Worm (Caenorhabditis elegans) whole organism, L4 larva: ENCODE results near the gene sdz-15.
A peak's percentile ranks its signal among the peaks of the same experiment; 100 is the strongest.

ENCODE experiments used
- F10B5.3 ChIP-seq: sonication (generic microtip); optimal IDR thresholded peaks from 2 replicates; lab custom pipeline; 2016; ENCODE audit warnings: mild to moderate bottlenecking, missing genetic modification characterization, missing compliant biosample characterization
- T20F7.1 ChIP-seq: fragments of 200-800 bp; sonication (Bioruptor generic); optimal IDR thresholded peaks from 2 replicates; lab custom pipeline; 2018; ENCODE audit warnings: mild to moderate bottlenecking, missing genetic modification characterization, missing compliant biosample characterization
- Y105C5A.15 ChIP-seq: fragments of 200-800 bp; sonication (Bioruptor generic); IDR thresholded peaks from 2 replicates; pipeline ENCODE4 v1.3.6; 2022; ENCODE audit warnings: missing genetic modification characterization, missing compliant biosample characterization
- Y5F2A.4 ChIP-seq: fragments of 200-800 bp; sonication (Bioruptor generic); optimal IDR thresholded peaks from 2 replicates; lab custom pipeline; 2018; ENCODE audit warnings: mild to moderate bottlenecking, missing genetic modification characterization, missing compliant biosample characterization
- ZK337.2 ChIP-seq: fragments of 200-800 bp; sonication (Bioruptor generic); IDR thresholded peaks from 2 replicates; pipeline ENCODE4 v1.3.6; 2022; ENCODE audit warnings: missing genetic modification reagents, missing genetic modification characterization, missing compliant biosample characterization
- aha-1 ChIP-seq: fragments of 150-350 bp; peaks from one replicate; lab custom pipeline; 2014; ENCODE audit warnings: missing biosample characterization, missing genetic modification characterization
- ama-1 ChIP-seq: fragments of 150-350 bp; optimal IDR thresholded peaks from 2 replicates; lab custom pipeline; 2014; ENCODE audit warnings: inconsistent platforms, mixed read lengths
- attf-4 ChIP-seq: sonication (generic microtip); optimal IDR thresholded peaks from 3 replicates; lab custom pipeline; 2017; ENCODE audit warnings: missing biosample characterization, missing genetic modification characterization
- ceh-28 ChIP-seq: fragments of 150-350 bp; optimal IDR thresholded peaks from 2 replicates; lab custom pipeline; 2014; ENCODE audit warnings: missing biosample characterization, missing genetic modification reagents, missing genetic modification characterization
- ceh-44 ChIP-seq: fragments of 200-800 bp; sonication (Bioruptor generic); IDR thresholded peaks from 2 replicates; pipeline ENCODE4 v1.3.6; 2022; ENCODE audit warnings: missing genetic modification reagents, missing genetic modification characterization, missing compliant biosample characterization
- ceh-62 ChIP-seq: sonication (generic microtip); optimal IDR thresholded peaks from 2 replicates; lab custom pipeline; 2017; ENCODE audit warnings: missing biosample characterization, missing genetic modification characterization
- ceh-82 ChIP-seq: sonication (generic microtip); optimal IDR thresholded peaks from 2 replicates; lab custom pipeline; 2017; ENCODE audit warnings: missing biosample characterization, missing genetic modification characterization
- daf-16 ChIP-seq, 3 experiments: sonication (generic microtip); optimal IDR thresholded peaks; 2 replicates each; lab custom pipeline; 2016 to 2017; ENCODE audit warnings: missing genetic modification characterization in 3 of 3, missing genetic modification reagents in 3 of 3, mild to moderate bottlenecking in 2 of 3, missing compliant biosample characterization in 2 of 3, missing biosample characterization in 1 of 3, moderate library complexity in 1 of 3
- daf-8 ChIP-seq: fragments of 200-800 bp; sonication (Bioruptor generic); IDR thresholded peaks from 2 replicates; pipeline ENCODE4 v1.3.6; 2022; ENCODE audit warnings: missing genetic modification characterization, missing compliant biosample characterization
- dmd-8 ChIP-seq: fragments of 200-800 bp; sonication (Bioruptor generic); IDR thresholded peaks from 2 replicates; pipeline ENCODE4 v1.3.6; 2022; ENCODE audit warnings: missing genetic modification characterization, missing compliant biosample characterization
- dmd-9 ChIP-seq: fragments of 200-800 bp; sonication (Bioruptor generic); IDR thresholded peaks from 2 replicates; pipeline ENCODE4 v1.3.6; 2022; ENCODE audit warnings: missing genetic modification reagents, missing genetic modification characterization, missing compliant biosample characterization
- egl-27 ChIP-seq: sonication (generic microtip); optimal IDR thresholded peaks from 3 replicates; lab custom pipeline; 2017; ENCODE audit warnings: missing biosample characterization, missing genetic modification reagents, missing genetic modification characterization
- hlh-11 ChIP-seq: fragments of 200-800 bp; sonication (Bioruptor generic); optimal IDR thresholded peaks from 2 replicates; lab custom pipeline; 2018; ENCODE audit warnings: mild to moderate bottlenecking, missing genetic modification characterization, missing compliant biosample characterization
- jun-1 ChIP-seq: fragments of 150-350 bp; optimal IDR thresholded peaks from 2 replicates; lab custom pipeline; 2014; ENCODE audit warnings: missing biosample characterization, missing genetic modification reagents, missing genetic modification characterization
- lin-15B ChIP-seq: fragments of 150-350 bp; sonication (generic microtip); optimal IDR thresholded peaks from 3 replicates; lab custom pipeline; 2014; ENCODE audit warnings: missing biosample characterization, missing genetic modification characterization
- lin-38 ChIP-seq: fragments of 200-800 bp; sonication (Bioruptor generic); IDR thresholded peaks from 2 replicates; pipeline ENCODE4 v1.3.6; 2022; ENCODE audit warnings: missing genetic modification reagents, missing genetic modification characterization, missing compliant biosample characterization
- lin-39 ChIP-seq: fragments of 150-350 bp; optimal IDR thresholded peaks from 2 replicates; lab custom pipeline; 2014; ENCODE audit warnings: missing biosample characterization, missing genetic modification reagents, missing genetic modification characterization
- lir-3 ChIP-seq: sonication (generic microtip); optimal IDR thresholded peaks from 2 replicates; lab custom pipeline; 2016; ENCODE audit warnings: mild to moderate bottlenecking, missing genetic modification characterization, missing compliant biosample characterization
- lsy-2 ChIP-seq, 2 experiments: fragments of 150-350 bp in 1 of 2; sonication (generic microtip) in 1 of 2; optimal IDR thresholded peaks; 2 replicates each; lab custom pipeline; 2014 to 2017; ENCODE audit warnings: missing biosample characterization in 2 of 2, missing genetic modification characterization in 2 of 2
- madf-5 ChIP-seq, 2 experiments: fragments of 200-800 bp; sonication (Bioruptor generic); IDR thresholded peaks; 2 replicates each; pipeline ENCODE4 v1.3.6; 2022; ENCODE audit warnings: missing compliant biosample characterization in 2 of 2, missing genetic modification characterization in 2 of 2
- madf-9 ChIP-seq: fragments of 200-800 bp; sonication (Bioruptor generic); conservative IDR thresholded peaks from 2 replicates; pipeline ENCODE4 v1.3.6; 2022; ENCODE audit warnings: missing genetic modification reagents, missing genetic modification characterization, missing compliant biosample characterization
- mdl-1 ChIP-seq, 2 experiments: fragments of 150-350 bp in 1 of 2; sonication (generic microtip) in 1 of 2; optimal IDR thresholded peaks; 2 replicates each; lab custom pipeline; 2014 to 2017; ENCODE audit warnings: missing biosample characterization in 2 of 2, missing genetic modification characterization in 2 of 2
- mdt-29 ChIP-seq: fragments of 200-800 bp; sonication (Bioruptor generic); IDR thresholded peaks from 2 replicates; pipeline ENCODE4 v1.3.6; 2022; ENCODE audit warnings: missing genetic modification reagents, missing genetic modification characterization, missing compliant biosample characterization
- mep-1 ChIP-seq: fragments of 150-350 bp; sonication (generic microtip); optimal IDR thresholded peaks from 3 replicates; lab custom pipeline; 2014; ENCODE audit warnings: missing biosample characterization, missing genetic modification characterization
- nhr-10 ChIP-seq: fragments of 150-350 bp; optimal IDR thresholded peaks from 2 replicates; lab custom pipeline; 2014; ENCODE audit warnings: missing biosample characterization, missing genetic modification characterization
- nhr-111 ChIP-seq: fragments of 200-800 bp; sonication (Bioruptor generic); optimal IDR thresholded peaks from 2 replicates; lab custom pipeline; 2018; ENCODE audit warnings: mild to moderate bottlenecking, missing genetic modification characterization, missing compliant biosample characterization
- nhr-237 ChIP-seq: sonication (generic microtip); optimal IDR thresholded peaks from 2 replicates; lab custom pipeline; 2017; ENCODE audit warnings: missing biosample characterization, missing genetic modification characterization
- nhr-41 ChIP-seq: fragments of 200-800 bp; sonication (Bioruptor generic); IDR thresholded peaks from 2 replicates; pipeline ENCODE4 v1.3.6; 2022; ENCODE audit warnings: missing genetic modification reagents, missing genetic modification characterization, missing compliant biosample characterization
- nhr-77 ChIP-seq: fragments of 150-350 bp; optimal IDR thresholded peaks from 2 replicates; lab custom pipeline; 2014; ENCODE audit warnings: missing biosample characterization, missing genetic modification characterization
- pha-4 ChIP-seq, 2 experiments: fragments of 150-350 bp in 1 of 2; fragments of 200-800 bp in 1 of 2; sonication (Bioruptor generic) in 1 of 2; IDR thresholded peaks in 1 of 2; optimal IDR thresholded peaks in 1 of 2; 2 replicates each; pipeline versions ENCODE4 v1.3.6 to Lab custom; 2014 to 2022; ENCODE audit warnings: missing genetic modification characterization in 2 of 2, missing genetic modification reagents in 2 of 2, missing biosample characterization in 1 of 2, missing compliant biosample characterization in 1 of 2
- php-3 ChIP-seq: fragments of 200-800 bp; sonication (Bioruptor generic); IDR thresholded peaks from 2 replicates; pipeline ENCODE4 v1.3.6; 2022; ENCODE audit warnings: missing genetic modification reagents, missing genetic modification characterization, missing compliant biosample characterization
- pqm-1 ChIP-seq: sonication (generic microtip); optimal IDR thresholded peaks from 2 replicates; lab custom pipeline; 2017; ENCODE audit warnings: missing biosample characterization, missing genetic modification characterization
- set-16 ChIP-seq: fragments of 200-800 bp; sonication (Bioruptor generic); IDR thresholded peaks from 2 replicates; pipeline ENCODE4 v1.3.6; 2022; ENCODE audit warnings: missing genetic modification reagents, missing genetic modification characterization, missing compliant biosample characterization
- snpc-1.2 ChIP-seq: fragments of 200-800 bp; sonication (Bioruptor generic); IDR thresholded peaks from 2 replicates; pipeline ENCODE4 v1.3.6; 2022; ENCODE audit warnings: missing genetic modification reagents, missing genetic modification characterization, missing compliant biosample characterization
- snpc-4 ChIP-seq: fragments of 150-350 bp; optimal IDR thresholded peaks from 2 replicates; lab custom pipeline; 2014; ENCODE audit warnings: missing biosample characterization, missing genetic modification characterization
- spr-1 ChIP-seq: sonication (generic microtip); optimal IDR thresholded peaks from 2 replicates; lab custom pipeline; 2016; ENCODE audit warnings: mild to moderate bottlenecking, missing genetic modification characterization, missing compliant biosample characterization
- unc-130 ChIP-seq: sonication (generic microtip); optimal IDR thresholded peaks from 2 replicates; lab custom pipeline; 2016; ENCODE audit warnings: missing genetic modification reagents, missing genetic modification characterization, missing compliant biosample characterization
- unc-62 ChIP-seq, 3 experiments: fragments of 150-350 bp in 1 of 3; sonication (generic microtip); optimal IDR thresholded peaks in 2 of 3; peaks in 1 of 3; 1 replicate in 1 of 3; 2 replicates in 2 of 3; lab custom pipeline; 2014 to 2017; ENCODE audit warnings: missing biosample characterization in 3 of 3, missing genetic modification characterization in 3 of 3, missing genetic modification reagents in 3 of 3, missing genotype in 1 of 3
- vab-7 ChIP-seq: fragments of 200-800 bp; sonication (Bioruptor generic); IDR thresholded peaks from 2 replicates; pipeline ENCODE4 v1.3.6; 2022; ENCODE audit warnings: missing genetic modification reagents, missing genetic modification characterization, missing compliant biosample characterization
- zag-1 ChIP-seq: fragments of 150-350 bp; optimal IDR thresholded peaks from 2 replicates; lab custom pipeline; 2014; ENCODE audit warnings: missing biosample characterization, missing genetic modification characterization
- zfp-2 ChIP-seq: sonication (generic microtip); optimal IDR thresholded peaks from 2 replicates; lab custom pipeline; 2016; ENCODE audit warnings: mild to moderate bottlenecking, missing genetic modification characterization, missing compliant biosample characterization
- ztf-11 ChIP-seq: fragments of 150-350 bp; optimal IDR thresholded peaks from 2 replicates; lab custom pipeline; 2014; ENCODE audit warnings: missing biosample characterization, missing genetic modification characterization
- ztf-7 ChIP-seq: fragments of 150-350 bp; optimal IDR thresholded peaks from 2 replicates; lab custom pipeline; 2014; ENCODE audit warnings: missing biosample characterization, missing genetic modification characterization

sdz-15 gene

ce11 chrIII:6464113-6464571 is 34.1 kb upstream of the sdz-15 start (continued):
- peak; percentile 77 for TF ChIP-seq snpc-1.2 (GFP tag; lab: Robert Waterston, UW)
- TF ChIP-seq ceh-44 (GFP tag; lab: Robert Waterston, UW): no peak
- TF ChIP-seq unc-130 (GFP tag; lab: Kevin White, UChicago): peak; percentile 7
- no peak for TF ChIP-seq egl-27 (tag; lab: Kevin White, UChicago)
- no peak for TF ChIP-seq nhr-111 (GFP tag; lab: Kevin White, UChicago)
- peak; percentile 100 for TF ChIP-seq set-16
- peak; percentile 85 for TF ChIP-seq nhr-77 (tag; lab: Kevin White, UChicago)
- no peak for TF ChIP-seq zag-1 (tag; lab: Kevin White, UChicago)
- TF ChIP-seq Y5F2A.4 (GFP tag; lab: Kevin White, UChicago): peak; percentile 46
- peak; percentile 95 for TF ChIP-seq aha-1
- TF ChIP-seq spr-1 (tag; lab: Kevin White, UChicago): peak; percentile 77
- peak; percentile 82 to 84 for TF ChIP-seq daf-16 (GFP tag; optimal IDR thresholded peaks at IDR 0.05; lab: Kevin White, UChicago)
- peak; percentile 94 for TF ChIP-seq daf-16 (tag; optimal IDR thresholded peaks at IDR 0.05; lab: Kevin White, UChicago)
- TF ChIP-seq zfp-2 (tag; lab: Kevin White, UChicago): peak; percentile 29
- peak; percentile 22 to 78 for TF ChIP-seq lsy-2 (tag; optimal IDR thresholded peaks at IDR 0.05; lab: Kevin White, UChicago)
- no peak for TF ChIP-seq ceh-82 (tag; lab: Kevin White, UChicago)
- no peak for TF ChIP-seq unc-62 (GFP tag; optimal IDR thresholded peaks at IDR 0.05 in 1 of 2; lab: Kevin White, UChicago)
- TF ChIP-seq unc-62 (tag; optimal IDR thresholded peaks at IDR 0.05; lab: Kevin White, UChicago): no peak
- TF ChIP-seq lin-39 (tag; lab: Kevin White, UChicago): no peak
- TF ChIP-seq nhr-41: 0 out of 2 replicates have a peak, but pooled peaks have one; percentile 22
- peak; percentile 91 for TF ChIP-seq mep-1 (tag; lab: Kevin White, UChicago)
- TF ChIP-seq php-3 (GFP tag; lab: Robert Waterston, UW): peak; percentile 88
- TF ChIP-seq F10B5.3 (tag; lab: Kevin White, UChicago): peak; percentile 73
- TF ChIP-seq pqm-1 (tag; lab: Kevin White, UChicago): peak; percentile 96
- peak; percentile 84 for TF ChIP-seq lin-38
- TF ChIP-seq ztf-7: no peak
- peak; percentile 89 for TF ChIP-seq ama-1
- no peak for TF ChIP-seq daf-8 (GFP tag; lab: Robert Waterston, UW)
- no peak for TF ChIP-seq madf-5 (GFP tag; IDR thresholded peaks at IDR 0.05; lab: Robert Waterston, UW)
- TF ChIP-seq jun-1 (tag; lab: Kevin White, UChicago): peak; percentile 25
- peak; percentile 81; the same call in 1 of the 2 replicates for TF ChIP-seq Y105C5A.15 (GFP tag; lab: Robert Waterston, UW)
- peak; percentile 76 for TF ChIP-seq madf-9 (GFP tag; lab: Robert Waterston, UW)
- no peak for TF ChIP-seq attf-4 (tag; lab: Kevin White, UChicago)
- no peak for TF ChIP-seq dmd-9 (GFP tag; lab: Robert Waterston, UW)
- peak; percentile 72 for TF ChIP-seq T20F7.1 (GFP tag; lab: Kevin White, UChicago)
- no peak for TF ChIP-seq lin-15B
- peak; percentile 68 for TF ChIP-seq vab-7 (GFP tag; lab: Robert Waterston, UW)
- peak; percentile 63 for TF ChIP-seq nhr-10 (tag; lab: Kevin White, UChicago)
- TF ChIP-seq snpc-4 (tag; lab: Kevin White, UChicago): no peak

ce11 chrIII:6464913-6465312 is 33.4 kb upstream of the sdz-15 start, which contains the start of gene nduf-2.2:
Gene nduf-2.2, plus strand, starts transcription at chrIII:6465222.
- TF ChIP-seq T20F7.1 (GFP tag; lab: Kevin White, UChicago) (no peak), ztf-11 (tag; lab: Kevin White, UChicago) (no peak), madf-9 (GFP tag; lab: Robert Waterston, UW) (no peak), ceh-62 (tag; lab: Kevin White, UChicago) (no peak), ceh-28 (tag; lab: Kevin White, UChicago) (no peak), hlh-11 (tag; lab: Kevin White, UChicago) (no peak), mdl-1 (tag; optimal IDR thresholded peaks at IDR 0.05; lab: Kevin White, UChicago) (no peak), pqm-1 (tag; lab: Kevin White, UChicago) (no peak), nhr-41 (no peak), lir-3 (tag; lab: Kevin White, UChicago) (no peak), daf-8 (GFP tag; lab: Robert Waterston, UW) (no peak), pha-4 (GFP tag; IDR thresholded peaks at IDR 0.05; lab: Robert Waterston, UW) (no peak), pha-4 (tag; optimal IDR thresholded peaks at IDR 0.05; lab: Kevin White, UChicago) (no peak), mdt-29 (no peak), dmd-8 (GFP tag; lab: Robert Waterston, UW) (no peak), unc-62 (GFP tag; optimal IDR thresholded peaks at IDR 0.05 in 1 of 2; lab: Kevin White, UChicago) (no peak), unc-62 (tag; optimal IDR thresholded peaks at IDR 0.05; lab: Kevin White, UChicago) (no peak), set-16 (no peak), ZK337.2 (GFP tag; lab: Robert Waterston, UW) (no peak), nhr-237 (no peak)
- TF ChIP-seq, all 104 proteins: peak for 0
